Fruit fly (Drosophila melanogaster) whole organism, embryonic: Measurements from ENCODE around the gene CheB38b.

ENCODE experiments used
- Aef1 ChIP-seq: fragments of 200-800 bp; sonication (Bioruptor generic); IDR thresholded peaks from 3 replicates; pipeline ENCODE4 v1.3.6; 2022; ENCODE audit warnings: missing biosample characterization, missing genetic modification characterization
- Atf3 ChIP-seq: fragments of 200-800 bp; sonication (Bioruptor generic); optimal IDR thresholded peaks from 3 replicates; lab custom pipeline; 2016; ENCODE audit warnings: missing biosample characterization, missing genetic modification characterization
- Bgb ChIP-seq: fragments of 200-800 bp; sonication (Bioruptor generic); IDR thresholded peaks from 2 replicates; pipeline ENCODE4 v1.3.6; 2022; ENCODE audit warnings: missing biosample characterization, missing genetic modification characterization; ENCODE audit not compliant: partially characterized antibody
- Blimp-1 ChIP-seq: fragments of 200-800 bp; sonication (Bioruptor generic); optimal IDR thresholded peaks from 3 replicates; lab custom pipeline; 2018; ENCODE audit warnings: missing biosample characterization, missing genetic modification characterization, mild to moderate bottlenecking, moderate library complexity, missing genetic modification reagents
- CG10366 ChIP-seq: fragments of 200-800 bp; sonication (Bioruptor generic); IDR thresholded peaks from 2 replicates; pipeline ENCODE4 v1.3.6; 2022; ENCODE audit warnings: missing biosample characterization, missing genetic modification characterization
- CG11085 ChIP-seq: fragments of 200-800 bp; sonication (Bioruptor generic); IDR thresholded peaks from 2 replicates; pipeline ENCODE4 v1.3.6; 2022; ENCODE audit warnings: missing biosample characterization, missing genetic modification characterization
- CG12942 ChIP-seq: fragments of 200-800 bp; sonication (Bioruptor generic); optimal IDR thresholded peaks from 3 replicates; lab custom pipeline; 2016; ENCODE audit warnings: missing biosample characterization, missing genetic modification characterization
- CG13123 ChIP-seq: fragments of 200-800 bp; sonication (Bioruptor generic); optimal IDR thresholded peaks from 2 replicates; lab custom pipeline; 2016; ENCODE audit warnings: missing biosample characterization, missing genetic modification characterization
- CG14965 ChIP-seq: fragments of 200-800 bp; sonication (Bioruptor generic); optimal IDR thresholded peaks from 2 replicates; lab custom pipeline; 2016; ENCODE audit warnings: missing biosample characterization, missing genetic modification characterization, borderline replicate concordance
- CG15269 ChIP-seq: fragments of 200-800 bp; sonication (Bioruptor generic); optimal IDR thresholded peaks from 2 replicates; lab custom pipeline; 2018; ENCODE audit warnings: missing biosample characterization, mild to moderate bottlenecking, missing genetic modification characterization, moderate library complexity
- CG17186 ChIP-seq: fragments of 200-800 bp; sonication (Bioruptor generic); optimal IDR thresholded peaks from 3 replicates; lab custom pipeline; 2017; ENCODE audit warnings: missing biosample characterization, missing genetic modification reagents, missing genetic modification characterization
- CG17802 ChIP-seq: fragments of 200-800 bp; sonication (Bioruptor generic); optimal IDR thresholded peaks from 2 replicates; lab custom pipeline; 2018; ENCODE audit warnings: missing biosample characterization, mild to moderate bottlenecking, missing genetic modification characterization, moderate library complexity
- CG18599 ChIP-seq: fragments of 200-800 bp; sonication (Bioruptor generic); optimal IDR thresholded peaks from 3 replicates; lab custom pipeline; 2017; ENCODE audit warnings: missing biosample characterization, missing genetic modification characterization, mild to moderate bottlenecking, moderate library complexity, missing genetic modification reagents
- CG18619 ChIP-seq: fragments of 200-800 bp; sonication (Bioruptor generic); optimal IDR thresholded peaks from 3 replicates; lab custom pipeline; 2017; ENCODE audit warnings: missing biosample characterization, mild to moderate bottlenecking, missing genetic modification characterization
- CG2199 ChIP-seq: fragments of 200-800 bp; sonication (Bioruptor generic); IDR thresholded peaks from 3 replicates; pipeline ENCODE4 v1.3.6; 2022; ENCODE audit warnings: missing biosample characterization, missing genetic modification characterization
- CG2678 ChIP-seq: fragments of 200-800 bp; sonication (Bioruptor generic); optimal IDR thresholded peaks from 3 replicates; lab custom pipeline; 2019; ENCODE audit warnings: missing biosample characterization, mild to moderate bottlenecking, missing genetic modification characterization, moderate library complexity
- CG2875 ChIP-seq: fragments of 200-800 bp; sonication (Bioruptor generic); optimal IDR thresholded peaks from 2 replicates; lab custom pipeline; 2017; ENCODE audit warnings: missing biosample characterization, mild to moderate bottlenecking, missing genetic modification characterization, missing genetic modification reagents
- CG32772 ChIP-seq: fragments of 200-800 bp; sonication (Bioruptor generic); IDR thresholded peaks from 2 replicates; pipeline ENCODE4 v1.3.6; 2022; ENCODE audit warnings: missing biosample characterization, missing genetic modification characterization
- CG3281 ChIP-seq: fragments of 200-800 bp; sonication (Bioruptor generic); optimal IDR thresholded peaks from 3 replicates; lab custom pipeline; 2017; ENCODE audit warnings: missing biosample characterization, mild to moderate bottlenecking, missing genetic modification characterization
- CG33213 ChIP-seq: fragments of 200-800 bp; sonication (Bioruptor generic); optimal IDR thresholded peaks from 3 replicates; lab custom pipeline; 2016; ENCODE audit warnings: missing biosample characterization, missing genetic modification characterization
- CG43689 ChIP-seq: fragments of 200-800 bp; sonication (Bioruptor generic); IDR thresholded peaks from 2 replicates; pipeline ENCODE4 v1.3.6; 2022; ENCODE audit warnings: missing biosample characterization, missing genetic modification characterization
- CG4404 ChIP-seq: fragments of 200-800 bp; sonication (Bioruptor generic); IDR thresholded peaks from 2 replicates; pipeline ENCODE4 v1.3.6; 2022; ENCODE audit warnings: missing biosample characterization, missing genetic modification characterization
- CG5953 ChIP-seq: fragments of 200-800 bp; sonication (Bioruptor generic); IDR thresholded peaks from 2 replicates; pipeline ENCODE4 v1.3.6; 2022; ENCODE audit warnings: missing biosample characterization, missing genetic modification characterization
- CG6765 ChIP-seq: fragments of 200-800 bp; sonication (Bioruptor generic); optimal IDR thresholded peaks from 3 replicates; lab custom pipeline; 2017; ENCODE audit warnings: missing biosample characterization, mild to moderate bottlenecking, missing genetic modification characterization
- CG7963 ChIP-seq: fragments of 200-800 bp; sonication (Bioruptor generic); IDR thresholded peaks from 3 replicates; pipeline ENCODE4 v1.3.6; 2022; ENCODE audit warnings: missing biosample characterization, missing genetic modification characterization; ENCODE audit not compliant: partially characterized antibody
- D ChIP-seq, 2 experiments: fragments of 200-800 bp in 1 of 2; fragments of >200 bp in 1 of 2; sonication (Bioruptor generic) in 1 of 2; optimal IDR thresholded peaks; 2 replicates in 1 of 2; 3 replicates in 1 of 2; lab custom pipeline; 2017; ENCODE audit warnings: mild to moderate bottlenecking in 1 of 2, missing biosample characterization in 1 of 2, missing genetic modification characterization in 1 of 2, missing genetic modification reagents in 1 of 2
- Doc2 ChIP-seq: fragments of 200-800 bp; sonication (Bioruptor generic); IDR thresholded peaks from 2 replicates; pipeline ENCODE4 v1.3.6; 2022; ENCODE audit warnings: missing biosample characterization, missing genetic modification characterization
- Ets65A ChIP-seq: fragments of 200-800 bp; sonication (Bioruptor generic); peaks from one replicate; lab custom pipeline; 2016; ENCODE audit warnings: missing biosample characterization, missing genetic modification characterization
- Ets97D ChIP-seq: fragments of 200-800 bp; sonication (Bioruptor generic); optimal IDR thresholded peaks from 3 replicates; lab custom pipeline; 2016; ENCODE audit warnings: missing biosample characterization, missing genetic modification characterization
- NC2β ChIP-seq: fragments of 200-800 bp; sonication (Bioruptor generic); optimal IDR thresholded peaks from 2 replicates; lab custom pipeline; 2016; ENCODE audit warnings: missing biosample characterization, missing genetic modification characterization
- Nf-YB ChIP-seq: fragments of 200-800 bp; sonication (Bioruptor generic); optimal IDR thresholded peaks from 3 replicates; lab custom pipeline; 2019; ENCODE audit warnings: missing biosample characterization, mild to moderate bottlenecking, missing genetic modification characterization, moderate library complexity
- Oaz ChIP-seq: fragments of 200-800 bp; sonication (Bioruptor generic); IDR thresholded peaks from 2 replicates; pipeline ENCODE4 v1.3.6; 2022; ENCODE audit warnings: missing biosample characterization, missing genetic modification characterization
- Sin3A ChIP-seq: fragments of >200 bp; optimal IDR thresholded peaks from 2 replicates; lab custom pipeline; 2018
- Spps ChIP-seq: fragments of 200-800 bp; sonication (Bioruptor generic); optimal IDR thresholded peaks from 2 replicates; lab custom pipeline; 2018; ENCODE audit warnings: missing biosample characterization, mild to moderate bottlenecking, missing genetic modification characterization
- aop ChIP-seq: fragments of 200-800 bp; sonication (Bioruptor generic); IDR thresholded peaks from 2 replicates; pipeline ENCODE4 v1.3.6; 2022; ENCODE audit warnings: missing biosample characterization, missing genetic modification characterization
- chn ChIP-seq: fragments of 200-800 bp; sonication (Bioruptor generic); optimal IDR thresholded peaks from 2 replicates; lab custom pipeline; 2016; ENCODE audit warnings: missing biosample characterization, missing genetic modification characterization
- crp ChIP-seq, 2 experiments: fragments of 200-800 bp; sonication (Bioruptor generic); optimal IDR thresholded peaks; 2 replicates in 1 of 2; 3 replicates in 1 of 2; lab custom pipeline; 2017; ENCODE audit warnings: missing biosample characterization in 2 of 2, missing genetic modification characterization in 2 of 2, mild to moderate bottlenecking in 1 of 2, moderate library complexity in 1 of 2
- eve ChIP-seq, 2 experiments: fragments of >200 bp; optimal IDR thresholded peaks; 2 replicates each; lab custom pipeline; 2017; ENCODE audit warnings: missing biosample characterization in 2 of 2, missing genetic modification characterization in 2 of 2
- kah ChIP-seq: fragments of 200-800 bp; sonication (Bioruptor generic); optimal IDR thresholded peaks from 2 replicates; lab custom pipeline; 2018; ENCODE audit warnings: missing biosample characterization, mild to moderate bottlenecking, missing genetic modification characterization
- nau ChIP-seq: fragments of 200-800 bp; sonication (Bioruptor generic); optimal IDR thresholded peaks from 3 replicates; lab custom pipeline; 2017; ENCODE audit warnings: missing biosample characterization, mild to moderate bottlenecking, missing genetic modification characterization, missing genetic modification reagents
- nerfin-1 ChIP-seq: fragments of 200-800 bp; sonication (Bioruptor generic); optimal IDR thresholded peaks from 3 replicates; lab custom pipeline; 2019; ENCODE audit warnings: missing biosample characterization, mild to moderate bottlenecking, missing genetic modification characterization, moderate library complexity
- pfk ChIP-seq: fragments of 200-800 bp; sonication (Bioruptor generic); optimal IDR thresholded peaks from 2 replicates; lab custom pipeline; 2018; ENCODE audit warnings: missing biosample characterization, mild to moderate bottlenecking, missing genetic modification characterization, moderate library complexity
- phol ChIP-seq: fragments of 200-800 bp; sonication (Bioruptor generic); optimal IDR thresholded peaks from 3 replicates; lab custom pipeline; 2018; ENCODE audit warnings: missing biosample characterization, mild to moderate bottlenecking, missing genetic modification characterization, moderate library complexity
- sens ChIP-seq: fragments of 200-800 bp; sonication (Bioruptor generic); peaks from one replicate; lab custom pipeline; 2016; ENCODE audit warnings: missing biosample characterization, missing genetic modification characterization
- seq ChIP-seq: fragments of 200-800 bp; sonication (Bioruptor generic); IDR thresholded peaks from 2 replicates; pipeline ENCODE4 v1.3.6; 2022; ENCODE audit warnings: missing biosample characterization, missing genetic modification characterization
- sisA ChIP-seq: fragments of 200-800 bp; sonication (Bioruptor generic); IDR thresholded peaks from 2 replicates; pipeline ENCODE4 v1.3.6; 2022; ENCODE audit warnings: missing biosample characterization, missing genetic modification characterization
- slp2 ChIP-seq: fragments of 200-800 bp; sonication (Bioruptor generic); optimal IDR thresholded peaks from 2 replicates; lab custom pipeline; 2016; ENCODE audit warnings: missing biosample characterization, missing genetic modification characterization
- sr ChIP-seq: fragments of 200-800 bp; sonication (Bioruptor generic); IDR thresholded peaks from 3 replicates; pipeline ENCODE4 v1.3.6; 2022; ENCODE audit warnings: missing biosample characterization, missing genetic modification characterization
- tio ChIP-seq: fragments of 200-800 bp; sonication (Bioruptor generic); optimal IDR thresholded peaks from 2 replicates; lab custom pipeline; 2017; ENCODE audit warnings: missing biosample characterization, missing genetic modification characterization, inconsistent platforms
- ttk ChIP-seq: fragments of 200-800 bp; sonication (Bioruptor generic); IDR thresholded peaks from 2 replicates; pipeline ENCODE4 v2.1.2; 2022; ENCODE audit warnings: missing biosample characterization, missing genetic modification characterization
- unc-4 ChIP-seq: fragments of 200-800 bp; sonication (Bioruptor generic); IDR thresholded peaks from 2 replicates; pipeline ENCODE4 v1.3.6; 2022; ENCODE audit warnings: missing biosample characterization, missing genetic modification characterization; ENCODE audit not compliant: partially characterized antibody

Gene CheB38b

DNA sequence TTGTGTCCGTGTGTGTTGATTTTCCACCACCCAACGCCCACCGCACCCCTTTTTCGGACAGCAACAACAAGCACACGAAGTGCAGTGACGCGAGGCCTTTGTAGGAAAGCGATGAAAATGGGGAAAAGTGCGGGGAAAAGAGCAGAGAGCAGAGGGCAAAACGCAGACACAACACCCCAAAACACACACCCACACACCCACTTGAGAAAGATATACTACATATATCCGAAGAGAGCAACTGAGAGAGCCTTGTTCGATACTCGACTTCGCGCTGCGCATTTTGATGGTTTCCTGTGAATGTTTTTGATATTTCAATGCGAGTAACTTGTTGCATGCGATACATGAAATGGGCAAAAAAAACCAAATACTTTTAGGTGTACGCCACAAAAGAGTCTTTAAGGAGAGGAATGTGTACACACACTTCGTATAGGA lies 13.3 kb downstream of the CheB38b start (continued):
- TF ChIP-seq slp2 (GFP tag; lab: Kevin White, UChicago) (no peak), ttk (GFP tag; lab: Robert Waterston, UW) (peak; percentile 58; the same call in 1 of the 2 replicates), Blimp-1 (GFP tag; lab: Kevin White, UChicago) (no peak), CG17802 (tag; lab: Kevin White, UChicago) (no peak), Sin3A (lab: Kevin White, UChicago) (no peak), sr (peak; percentile 54; the same call in 1 of the 3 replicates), CG14965 (GFP tag; lab: Kevin White, UChicago) (no peak), Aef1 (GFP tag; lab: Robert Waterston, UW) (no peak), chn (GFP tag; lab: Kevin White, UChicago) (no peak), NC2β (GFP tag; lab: Kevin White, UChicago) (no peak), tio (GFP tag; lab: Kevin White, UChicago) (no peak), kah (no peak), CG2199 (GFP tag; lab: Robert Waterston, UW) (peak; percentile 78; the same call in 2 of the 3 replicates), Spps (no peak), CG5953 (GFP tag; lab: Robert Waterston, UW) (no peak), D (optimal IDR thresholded peaks at IDR 0.05; lab: Kevin White, UChicago) (no peak), D (GFP tag; optimal IDR thresholded peaks at IDR 0.05; lab: Kevin White, UChicago) (no peak), phol (tag; lab: Kevin White, UChicago) (no peak), unc-4 (GFP tag; lab: Robert Waterston, UW) (no peak), CG43689 (no peak), aop (GFP tag; lab: Robert Waterston, UW) (no peak), nau (GFP tag; lab: Kevin White, UChicago) (no peak), Ets65A (GFP tag; lab: Kevin White, UChicago) (no peak), CG11085 (GFP tag; lab: Robert Waterston, UW) (no peak), CG18619 (no peak), CG33213 (GFP tag; lab: Kevin White, UChicago) (no peak), Atf3 (no peak), CG7963 (GFP tag; lab: Robert Waterston, UW) (no peak), eve (GFP tag; optimal IDR thresholded peaks at IDR 0.05; lab: Kevin White, UChicago) (no peak), Oaz (GFP tag; lab: Robert Waterston, UW) (no peak), CG2678 (tag; lab: Kevin White, UChicago) (no peak), CG13123 (no peak), Ets97D (GFP tag; lab: Kevin White, UChicago) (no peak), Bgb (no peak; the same call in 1 of the 2 replicates), CG17186 (GFP tag; lab: Kevin White, UChicago) (no peak), seq (GFP tag; lab: Robert Waterston, UW) (peak; percentile 31; the same call in 1 of the 2 replicates), CG15269 (no peak), CG18599 (GFP tag; lab: Kevin White, UChicago) (peak; percentile 25), Doc2 (GFP tag; lab: Robert Waterston, UW) (no peak), CG10366 (GFP tag; lab: Robert Waterston, UW) (no peak), CG2875 (GFP tag; lab: Kevin White, UChicago) (no peak), CG32772 (GFP tag; lab: Robert Waterston, UW) (0 out of 2 replicates have a peak, but pooled peaks have one; percentile 8), CG6765 (GFP tag; lab: Kevin White, UChicago) (no peak), CG12942 (GFP tag; lab: Kevin White, UChicago) (no peak), CG3281 (GFP tag; lab: Kevin White, UChicago) (no peak), Nf-YB (no peak), sens (GFP tag; lab: Kevin White, UChicago) (no peak), sisA (GFP tag; lab: Robert Waterston, UW) (no peak), nerfin-1 (tag; lab: Kevin White, UChicago) (peak; percentile 43), CG4404 (no peak), pfk (GFP tag; lab: Kevin White, UChicago) (no peak), crp (GFP tag; optimal IDR thresholded peaks at IDR 0.05; lab: Kevin White, UChicago) (no peak)
